Fruit fly (Drosophila melanogaster) S2 (cell line): ENCODE data around the gene ver.

Experiments
- CG8478 ChIP-seq: fragments of >200 bp; optimal IDR thresholded peaks from 2 replicates; lab custom pipeline; 2018
- CTCF ChIP-seq, 2 experiments: fragments of >200 bp; optimal IDR thresholded peaks; 2 replicates each; lab custom pipeline; 2018

- TF ChIP-seq CG8478 (lab: Kevin White, UChicago), result no peak
- TF ChIP-seq CTCF (optimal IDR thresholded peaks at IDR 0.05; lab: Kevin White, UChicago), result no peak
Measured at dm6 chr3L:12564284-12564683, 40.5 kb downstream of the ver start.
